Worm (Caenorhabditis elegans) whole organism, L4 larva: ENCODE results near the gene C26E6.1.

Experiments
- F10B5.3 ChIP-seq: sonication (generic microtip); optimal IDR thresholded peaks from 2 replicates; lab custom pipeline; 2016; ENCODE audit warnings: mild to moderate bottlenecking, missing genetic modification characterization, missing compliant biosample characterization
- F37D6.2 ChIP-seq: sonication (generic microtip); optimal IDR thresholded peaks from 2 replicates; lab custom pipeline; 2016; ENCODE audit warnings: mild to moderate bottlenecking, missing genetic modification characterization, missing compliant biosample characterization
- T26A8.4 ChIP-seq: fragments of 200-800 bp; sonication (Bioruptor generic); IDR thresholded peaks from 2 replicates; pipeline ENCODE4 v1.3.6; 2022; ENCODE audit warnings: missing genetic modification characterization, missing compliant biosample characterization
- Y5F2A.4 ChIP-seq: fragments of 200-800 bp; sonication (Bioruptor generic); optimal IDR thresholded peaks from 2 replicates; lab custom pipeline; 2018; ENCODE audit warnings: mild to moderate bottlenecking, missing genetic modification characterization, missing compliant biosample characterization
- ZK337.2 ChIP-seq: fragments of 200-800 bp; sonication (Bioruptor generic); IDR thresholded peaks from 2 replicates; pipeline ENCODE4 v1.3.6; 2022; ENCODE audit warnings: missing genetic modification reagents, missing genetic modification characterization, missing compliant biosample characterization
- aha-1 ChIP-seq: fragments of 150-350 bp; peaks from one replicate; lab custom pipeline; 2014; ENCODE audit warnings: missing biosample characterization, missing genetic modification characterization
- ceh-20 ChIP-seq: fragments of 200-800 bp; sonication (Bioruptor generic); IDR thresholded peaks from 2 replicates; pipeline ENCODE4 v1.3.6; 2022; ENCODE audit warnings: missing genetic modification reagents, missing genetic modification characterization, missing compliant biosample characterization
- ceh-44 ChIP-seq: fragments of 200-800 bp; sonication (Bioruptor generic); IDR thresholded peaks from 2 replicates; pipeline ENCODE4 v1.3.6; 2022; ENCODE audit warnings: missing genetic modification reagents, missing genetic modification characterization, missing compliant biosample characterization
- ceh-62 ChIP-seq: sonication (generic microtip); optimal IDR thresholded peaks from 2 replicates; lab custom pipeline; 2017; ENCODE audit warnings: missing biosample characterization, missing genetic modification characterization
- ceh-82 ChIP-seq: sonication (generic microtip); optimal IDR thresholded peaks from 2 replicates; lab custom pipeline; 2017; ENCODE audit warnings: missing biosample characterization, missing genetic modification characterization
- cey-2 ChIP-seq: sonication (generic microtip); optimal IDR thresholded peaks from 3 replicates; lab custom pipeline; 2017; ENCODE audit warnings: missing genetic modification characterization, mild to moderate bottlenecking, missing compliant biosample characterization, antibody characterized with exemption, borderline replicate concordance; ENCODE audit not compliant: insufficient read depth
- ctbp-1 ChIP-seq: fragments of 200-800 bp; sonication (Bioruptor generic); IDR thresholded peaks from 2 replicates; pipeline ENCODE4 v1.3.6; 2022; ENCODE audit warnings: missing genetic modification reagents, missing genetic modification characterization, missing compliant biosample characterization
- daf-16 ChIP-seq, 3 experiments: sonication (generic microtip); optimal IDR thresholded peaks; 2 replicates each; lab custom pipeline; 2016 to 2017; ENCODE audit warnings: missing genetic modification characterization in 3 of 3, missing genetic modification reagents in 3 of 3, mild to moderate bottlenecking in 2 of 3, missing compliant biosample characterization in 2 of 3, missing biosample characterization in 1 of 3, moderate library complexity in 1 of 3
- daf-19 ChIP-seq: fragments of 200-800 bp; sonication (Bioruptor generic); conservative IDR thresholded peaks from 2 replicates; pipeline ENCODE4 v1.3.6; 2022; ENCODE audit warnings: missing genetic modification characterization, missing compliant biosample characterization
- dmd-6 ChIP-seq: fragments of 200-800 bp; sonication (Bioruptor generic); IDR thresholded peaks from 2 replicates; pipeline ENCODE4 v1.3.6; 2022; ENCODE audit warnings: missing genetic modification reagents, missing genetic modification characterization, missing compliant biosample characterization
- dmd-9 ChIP-seq: fragments of 200-800 bp; sonication (Bioruptor generic); IDR thresholded peaks from 2 replicates; pipeline ENCODE4 v1.3.6; 2022; ENCODE audit warnings: missing genetic modification reagents, missing genetic modification characterization, missing compliant biosample characterization
- duxl-1 ChIP-seq: sonication (generic microtip); optimal IDR thresholded peaks from 2 replicates; lab custom pipeline; 2016; ENCODE audit warnings: mild to moderate bottlenecking, missing genetic modification characterization, moderate library complexity, missing compliant biosample characterization; ENCODE audit not compliant: poor library complexity
- egl-43 ChIP-seq: fragments of 200-800 bp; sonication (Bioruptor generic); IDR thresholded peaks from 2 replicates; pipeline ENCODE4 v1.3.6; 2022; ENCODE audit warnings: missing genetic modification reagents, missing genetic modification characterization, missing compliant biosample characterization
- fos-1 ChIP-seq: fragments of 150-350 bp; optimal IDR thresholded peaks from 2 replicates; lab custom pipeline; 2014; ENCODE audit warnings: missing biosample characterization, missing genetic modification characterization
- hif-1 ChIP-seq, 2 experiments: sonication (generic microtip); optimal IDR thresholded peaks; 2 replicates each; lab custom pipeline; 2016 to 2017; ENCODE audit warnings: missing compliant biosample characterization in 2 of 2, missing genetic modification characterization in 2 of 2, missing genetic modification reagents in 2 of 2, missing genotype in 2 of 2, mild to moderate bottlenecking in 1 of 2
- hlh-11 ChIP-seq: fragments of 200-800 bp; sonication (Bioruptor generic); optimal IDR thresholded peaks from 2 replicates; lab custom pipeline; 2018; ENCODE audit warnings: mild to moderate bottlenecking, missing genetic modification characterization, missing compliant biosample characterization
- hlh-30 ChIP-seq: sonication (generic microtip); optimal IDR thresholded peaks from 2 replicates; lab custom pipeline; 2017; ENCODE audit warnings: antibody characterized with exemption, mild to moderate bottlenecking, missing genetic modification characterization, missing compliant biosample characterization; ENCODE audit not compliant: insufficient read depth
- hmg-1.1 ChIP-seq: fragments of 200-800 bp; sonication (Bioruptor generic); IDR thresholded peaks from 2 replicates; pipeline ENCODE4 v1.3.6; 2022; ENCODE audit warnings: missing genetic modification reagents, missing genetic modification characterization, missing compliant biosample characterization
- jun-1 ChIP-seq: fragments of 150-350 bp; optimal IDR thresholded peaks from 2 replicates; lab custom pipeline; 2014; ENCODE audit warnings: missing biosample characterization, missing genetic modification reagents, missing genetic modification characterization
- lin-38 ChIP-seq: fragments of 200-800 bp; sonication (Bioruptor generic); IDR thresholded peaks from 2 replicates; pipeline ENCODE4 v1.3.6; 2022; ENCODE audit warnings: missing genetic modification reagents, missing genetic modification characterization, missing compliant biosample characterization
- lsy-2 ChIP-seq, 2 experiments: fragments of 150-350 bp in 1 of 2; sonication (generic microtip) in 1 of 2; optimal IDR thresholded peaks; 2 replicates each; lab custom pipeline; 2014 to 2017; ENCODE audit warnings: missing biosample characterization in 2 of 2, missing genetic modification characterization in 2 of 2
- madf-9 ChIP-seq: fragments of 200-800 bp; sonication (Bioruptor generic); conservative IDR thresholded peaks from 2 replicates; pipeline ENCODE4 v1.3.6; 2022; ENCODE audit warnings: missing genetic modification reagents, missing genetic modification characterization, missing compliant biosample characterization
- mdl-1 ChIP-seq, 2 experiments: fragments of 150-350 bp in 1 of 2; sonication (generic microtip) in 1 of 2; optimal IDR thresholded peaks; 2 replicates each; lab custom pipeline; 2014 to 2017; ENCODE audit warnings: missing biosample characterization in 2 of 2, missing genetic modification characterization in 2 of 2
- mep-1 ChIP-seq: fragments of 150-350 bp; sonication (generic microtip); optimal IDR thresholded peaks from 3 replicates; lab custom pipeline; 2014; ENCODE audit warnings: missing biosample characterization, missing genetic modification characterization
- mes-2 ChIP-seq: sonication (generic microtip); optimal IDR thresholded peaks from 2 replicates; lab custom pipeline; 2016; ENCODE audit warnings: missing genotype, mild to moderate bottlenecking, missing genetic modification characterization, missing compliant biosample characterization; ENCODE audit not compliant: poor library complexity, severe bottlenecking
- mxl-2 ChIP-seq: fragments of 200-800 bp; sonication (Bioruptor generic); conservative IDR thresholded peaks from 2 replicates; pipeline ENCODE4 v1.3.6; 2022; ENCODE audit warnings: missing genetic modification reagents, missing genetic modification characterization, missing compliant biosample characterization
- mxl-3 ChIP-seq: fragments of 200-800 bp; sonication (Bioruptor generic); optimal IDR thresholded peaks from 2 replicates; lab custom pipeline; 2018; ENCODE audit warnings: mild to moderate bottlenecking, missing genetic modification characterization, missing compliant biosample characterization
- pha-4 ChIP-seq, 2 experiments: fragments of 150-350 bp in 1 of 2; fragments of 200-800 bp in 1 of 2; sonication (Bioruptor generic) in 1 of 2; IDR thresholded peaks in 1 of 2; optimal IDR thresholded peaks in 1 of 2; 2 replicates each; pipeline versions ENCODE4 v1.3.6 to Lab custom; 2014 to 2022; ENCODE audit warnings: missing genetic modification characterization in 2 of 2, missing genetic modification reagents in 2 of 2, missing biosample characterization in 1 of 2, missing compliant biosample characterization in 1 of 2
- pqm-1 ChIP-seq: sonication (generic microtip); optimal IDR thresholded peaks from 2 replicates; lab custom pipeline; 2017; ENCODE audit warnings: missing biosample characterization, missing genetic modification characterization
- rbr-2 ChIP-seq: sonication (generic microtip); optimal IDR thresholded peaks from 2 replicates; lab custom pipeline; 2016; ENCODE audit warnings: missing genotype, missing genetic modification characterization, missing compliant biosample characterization
- saeg-2 ChIP-seq: fragments of 200-800 bp; sonication (Bioruptor generic); IDR thresholded peaks from 2 replicates; pipeline ENCODE4 v1.3.6; 2022; ENCODE audit warnings: missing genetic modification reagents, missing genetic modification characterization, missing compliant biosample characterization
- sdz-12 ChIP-seq: fragments of 200-800 bp; sonication (Bioruptor generic); optimal IDR thresholded peaks from 2 replicates; lab custom pipeline; 2018; ENCODE audit warnings: mild to moderate bottlenecking, missing genetic modification characterization, missing compliant biosample characterization
- set-16 ChIP-seq: fragments of 200-800 bp; sonication (Bioruptor generic); IDR thresholded peaks from 2 replicates; pipeline ENCODE4 v1.3.6; 2022; ENCODE audit warnings: missing genetic modification reagents, missing genetic modification characterization, missing compliant biosample characterization
- snpc-1.2 ChIP-seq: fragments of 200-800 bp; sonication (Bioruptor generic); IDR thresholded peaks from 2 replicates; pipeline ENCODE4 v1.3.6; 2022; ENCODE audit warnings: missing genetic modification reagents, missing genetic modification characterization, missing compliant biosample characterization
- tag-97 ChIP-seq: fragments of 200-800 bp; sonication (Bioruptor generic); IDR thresholded peaks from 2 replicates; pipeline ENCODE4 v1.3.6; 2022; ENCODE audit warnings: missing genetic modification characterization, missing compliant biosample characterization
- tra-1 ChIP-seq: fragments of 200-800 bp; sonication (Bioruptor generic); IDR thresholded peaks from 2 replicates; pipeline ENCODE4 v1.3.6; 2022; ENCODE audit warnings: missing genetic modification reagents, missing genetic modification characterization, missing compliant biosample characterization
- unc-62 ChIP-seq, 3 experiments: fragments of 150-350 bp in 1 of 3; sonication (generic microtip); optimal IDR thresholded peaks in 2 of 3; peaks in 1 of 3; 1 replicate in 1 of 3; 2 replicates in 2 of 3; lab custom pipeline; 2014 to 2017; ENCODE audit warnings: missing biosample characterization in 3 of 3, missing genetic modification characterization in 3 of 3, missing genetic modification reagents in 3 of 3, missing genotype in 1 of 3

The C26E6.1 gene

DNA sequence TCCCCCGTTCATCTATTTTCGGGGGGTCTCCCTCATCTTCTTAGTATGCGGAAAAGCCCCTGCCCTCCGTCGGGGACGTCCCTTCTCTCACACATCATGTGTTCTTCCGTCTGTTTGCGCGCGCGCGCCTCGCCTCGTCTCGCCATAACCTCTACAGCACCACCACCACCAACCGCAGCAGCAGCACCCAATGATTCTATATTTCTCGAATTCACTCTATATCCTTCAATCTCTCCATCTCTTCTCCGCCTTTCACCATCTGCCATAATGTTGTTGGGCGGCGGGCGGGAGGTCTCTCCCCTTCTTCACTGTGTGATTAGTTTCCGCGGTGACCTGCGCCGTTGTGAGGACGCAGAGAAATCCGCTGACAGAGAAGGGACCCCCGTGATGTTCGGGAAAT is 9.3 kb upstream of the C26E6.1 start (continued):
- TF ChIP-seq ceh-82 (tag; lab: Kevin White, UChicago), result no peak

DNA sequence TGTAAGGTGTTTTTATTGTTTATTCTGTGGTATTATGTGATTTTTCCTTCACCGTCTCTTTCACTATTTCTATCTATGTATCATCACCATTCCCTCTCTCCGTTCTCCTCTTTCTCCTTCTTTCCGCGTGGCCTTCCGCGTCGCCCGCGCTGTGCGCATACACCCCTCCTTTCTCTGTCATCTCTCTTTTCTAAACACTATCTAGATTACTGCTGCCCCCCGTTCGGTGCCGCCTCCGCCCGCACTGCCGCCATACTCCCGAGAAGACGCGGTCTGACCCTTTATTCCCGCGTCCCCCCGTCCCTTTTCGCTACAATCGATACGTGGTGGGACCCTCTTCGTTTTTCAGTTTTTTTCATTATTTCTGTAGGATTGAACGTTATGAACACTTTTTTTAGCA is 8.0 kb upstream of the C26E6.1 start:
- TF ChIP-seq mxl-2 (GFP tag; lab: Robert Waterston, UW), result no peak
- no peak for TF ChIP-seq dmd-9
- TF ChIP-seq duxl-1, result no peak
- TF ChIP-seq ZK337.2 (GFP tag; lab: Robert Waterston, UW), result no peak
- peak in 1 of 2 experiments; percentile 18 for TF ChIP-seq hif-1 (tag; optimal IDR thresholded peaks at IDR 0.05; lab: Kevin White, UChicago)
- TF ChIP-seq hlh-30 (tag; lab: Kevin White, UChicago), result peak; percentile 33
- 0 out of 2 replicates have a peak, but pooled peaks have one; percentile 17 for TF ChIP-seq snpc-1.2 (GFP tag; lab: Robert Waterston, UW)
- no peak for TF ChIP-seq Y5F2A.4 (GFP tag; lab: Kevin White, UChicago)
- 0 out of 2 replicates have a peak, but pooled peaks have one; percentile 19 for TF ChIP-seq pha-4 (GFP tag; IDR thresholded peaks at IDR 0.05; lab: Robert Waterston, UW)
- TF ChIP-seq pha-4 (tag; optimal IDR thresholded peaks at IDR 0.05; lab: Kevin White, UChicago), result no peak
- TF ChIP-seq daf-16 (GFP tag; optimal IDR thresholded peaks at IDR 0.05; lab: Kevin White, UChicago), result no peak
- TF ChIP-seq daf-16 (tag; optimal IDR thresholded peaks at IDR 0.05; lab: Kevin White, UChicago), result peak; percentile 29
- TF ChIP-seq tag-97 (GFP tag; lab: Robert Waterston, UW), result no peak
- TF ChIP-seq egl-43, result 0 out of 2 replicates have a peak, but pooled peaks have one; percentile 55
- peak; percentile 25 for TF ChIP-seq T26A8.4 (GFP tag; lab: Robert Waterston, UW)
- peak; percentile 97 for TF ChIP-seq aha-1 (tag; lab: Kevin White, UChicago)
- TF ChIP-seq set-16 (GFP tag; lab: Robert Waterston, UW), result peak; percentile 81
- TF ChIP-seq hmg-1.1 (GFP tag; lab: Robert Waterston, UW), result peak; percentile 41
- no peak for TF ChIP-seq ceh-44 (GFP tag; lab: Robert Waterston, UW)
- peak; percentile 23 to 55 for TF ChIP-seq mdl-1 (tag; optimal IDR thresholded peaks at IDR 0.05; lab: Kevin White, UChicago)
- peak; percentile 99 for TF ChIP-seq madf-9 (GFP tag; lab: Robert Waterston, UW)
- no peak for TF ChIP-seq ceh-62 (tag; lab: Kevin White, UChicago)
- no peak for TF ChIP-seq jun-1
- TF ChIP-seq pqm-1 (tag; lab: Kevin White, UChicago), result no peak
- TF ChIP-seq lsy-2 (tag; optimal IDR thresholded peaks at IDR 0.05; lab: Kevin White, UChicago), result no peak
- TF ChIP-seq mes-2 (tag; lab: Kevin White, UChicago), result peak; percentile 22
- TF ChIP-seq mxl-3 (GFP tag; lab: Kevin White, UChicago), result peak; percentile 30
- TF ChIP-seq F10B5.3 (tag; lab: Kevin White, UChicago), result no peak
- TF ChIP-seq daf-19 (GFP tag; lab: Robert Waterston, UW), result no peak
- peak; percentile 47 for TF ChIP-seq hlh-11
- TF ChIP-seq ctbp-1 (GFP tag; lab: Robert Waterston, UW), result no peak
- no peak for TF ChIP-seq ceh-20 (GFP tag; lab: Robert Waterston, UW)
- TF ChIP-seq, all 104 proteins: peak for 15

DNA sequence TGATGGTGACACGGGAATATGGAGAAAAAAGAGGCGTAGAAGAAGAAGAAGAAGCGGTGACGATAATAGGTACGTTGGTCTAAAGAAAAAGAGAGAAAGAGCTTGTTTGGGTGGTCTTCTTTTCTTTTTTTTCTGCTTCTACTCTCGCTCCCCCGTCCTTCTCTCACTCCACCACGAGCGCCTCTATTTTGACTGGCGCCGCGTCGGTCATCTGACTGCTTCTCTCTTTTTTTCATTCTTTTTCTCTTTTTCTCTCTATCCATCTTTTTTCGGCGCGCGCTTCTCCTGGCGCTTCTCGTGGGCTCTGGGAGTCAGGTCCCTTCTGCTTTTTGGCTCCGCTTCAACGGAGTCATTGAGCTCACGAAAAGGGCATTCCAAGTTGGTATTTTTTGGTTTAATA is 6.3 kb upstream of the C26E6.1 start:
- TF ChIP-seq sdz-12 (no peak), dmd-6 (GFP tag; lab: Robert Waterston, UW) (no peak), hlh-11 (peak; percentile 58), saeg-2 (GFP tag; lab: Robert Waterston, UW) (no peak), ZK337.2 (GFP tag; lab: Robert Waterston, UW) (no peak), lsy-2 (tag; optimal IDR thresholded peaks at IDR 0.05; lab: Kevin White, UChicago) (peak in 1 of 2 experiments; percentile 43), unc-62 (GFP tag; optimal IDR thresholded peaks at IDR 0.05 in 1 of 2; lab: Kevin White, UChicago) (peak in 1 of 2 experiments; percentile 83), unc-62 (tag; optimal IDR thresholded peaks at IDR 0.05; lab: Kevin White, UChicago) (no peak), madf-9 (GFP tag; lab: Robert Waterston, UW) (peak; percentile 64), lin-38 (GFP tag; lab: Robert Waterston, UW) (0 out of 2 replicates have a peak, but pooled peaks have one; percentile 26), cey-2 (tag; lab: Kevin White, UChicago) (no peak), daf-19 (GFP tag; lab: Robert Waterston, UW) (no peak), fos-1 (tag; lab: Kevin White, UChicago) (no peak), rbr-2 (peak; percentile 63), mdl-1 (tag; optimal IDR thresholded peaks at IDR 0.05; lab: Kevin White, UChicago) (peak; percentile 59 to 86), hif-1 (tag; optimal IDR thresholded peaks at IDR 0.05; lab: Kevin White, UChicago) (peak in 1 of 2 experiments; percentile 62), mes-2 (tag; lab: Kevin White, UChicago) (peak; percentile 25), tra-1 (GFP tag; lab: Robert Waterston, UW) (peak; percentile 54; the same call in 1 of the 2 replicates), duxl-1 (no peak), ctbp-1 (GFP tag; lab: Robert Waterston, UW) (0 out of 2 replicates have a peak, but pooled peaks have one; percentile 25), F37D6.2 (tag; lab: Kevin White, UChicago) (peak; percentile 7), set-16 (GFP tag; lab: Robert Waterston, UW) (peak; percentile 67), mep-1 (tag; lab: Kevin White, UChicago) (peak; percentile 55)
